Fruit fly (Drosophila melanogaster): ENCODE results near the gene Ptpa.
A peak's percentile ranks its signal among the peaks of the same experiment; 100 is the strongest.

Ptpa gene

DNA sequence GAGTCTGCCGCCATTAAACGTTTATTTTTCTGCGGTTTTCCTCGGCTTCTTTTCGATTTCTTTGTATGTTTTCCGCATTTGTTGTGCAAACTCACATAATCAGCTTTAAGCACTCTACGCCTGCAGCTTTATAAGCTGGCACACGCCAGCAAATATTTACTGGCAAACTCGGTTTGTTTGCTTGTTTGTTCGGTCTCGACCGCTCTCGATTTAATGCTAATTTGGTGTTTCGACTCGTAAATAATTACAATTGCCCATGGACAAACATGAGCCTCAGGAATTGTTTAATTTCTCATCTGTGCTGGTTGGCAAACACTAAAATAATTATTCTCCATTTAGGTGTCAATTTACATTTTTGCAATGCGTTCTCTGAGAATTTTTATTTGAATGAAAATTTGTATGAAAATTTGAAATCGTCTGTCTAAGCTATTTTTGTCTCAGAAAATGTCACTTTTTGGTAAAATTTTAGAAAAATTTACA, 20.8 kb downstream of the Ptpa start, which contains the start of gene CG34175 (continued):
- TF ChIP-seq ssp (GFP tag; IDR thresholded peaks at IDR 0.05) (no peak), klu (GFP tag; IDR thresholded peaks at IDR 0.05) (no peak), lola (GFP tag; optimal IDR thresholded peaks at IDR 0.05) (no peak), Dref (GFP tag; IDR thresholded peaks at IDR 0.05) (no peak), CG6813 (GFP tag; optimal IDR thresholded peaks at IDR 0.05) (peak; percentile 22), zen2 (GFP tag; IDR thresholded peaks at IDR 0.05; ENCODE audit: partially characterized antibody) (no peak), Dip2 (GFP tag; IDR thresholded peaks at IDR 0.05) (no peak), CG16815 (GFP tag; optimal IDR thresholded peaks at IDR 0.05) (no peak), nmo (GFP tag; optimal IDR thresholded peaks at IDR 0.05) (no peak), sqz (GFP tag; optimal IDR thresholded peaks at IDR 0.05) (no peak), CG13624 (GFP tag; optimal IDR thresholded peaks at IDR 0.05) (no peak), CG10147 (GFP tag; optimal IDR thresholded peaks at IDR 0.05) (no peak), Bteb2 (GFP tag; optimal IDR thresholded peaks at IDR 0.05) (no peak), HLHmδ (GFP tag; optimal IDR thresholded peaks at IDR 0.05) (no peak), Deaf1 (tag; optimal IDR thresholded peaks at IDR 0.05) (no peak), Vsx1 (GFP tag; optimal IDR thresholded peaks at IDR 0.05) (no peak), exex (tag; optimal IDR thresholded peaks at IDR 0.05) (no peak), tx (GFP tag; optimal IDR thresholded peaks at IDR 0.05) (no peak), CG10274 (GFP tag; optimal IDR thresholded peaks at IDR 0.05) (no peak), phol (tag; optimal IDR thresholded peaks at IDR 0.05) (no peak), unpg (GFP tag; optimal IDR thresholded peaks at IDR 0.05) (no peak), ems (GFP tag; optimal IDR thresholded peaks at IDR 0.05) (no peak), CG10366 (GFP tag; IDR thresholded peaks at IDR 0.05) (no peak), trem (tag; optimal IDR thresholded peaks at IDR 0.05) (no peak), sim (GFP tag; IDR thresholded peaks at IDR 0.05) (no peak), YL-1 (GFP tag; optimal IDR thresholded peaks at IDR 0.05) (no peak), CG8281 (tag; optimal IDR thresholded peaks at IDR 0.05) (no peak), HLH3B (GFP tag; IDR thresholded peaks at IDR 0.05) (no peak), CG11560 (tag; IDR thresholded peaks at IDR 0.05) (no peak), Abd-B (GFP tag; optimal IDR thresholded peaks at IDR 0.05) (no peak), CG15011 (GFP tag; optimal IDR thresholded peaks at IDR 0.05) (peak; percentile 9), D19A (tag; optimal IDR thresholded peaks at IDR 0.05) (no peak), toy (GFP tag; IDR thresholded peaks at IDR 0.05) (no peak), MESR4 (GFP tag; optimal IDR thresholded peaks at IDR 0.05) (no peak), CG6854 (GFP tag; optimal IDR thresholded peaks at IDR 0.05) (no peak), CG2875 (GFP tag; optimal IDR thresholded peaks at IDR 0.05) (no peak), lilli (GFP tag; optimal IDR thresholded peaks at IDR 0.05) (no peak), CG18262 (tag; optimal IDR thresholded peaks at IDR 0.05) (no peak), CG15269 (tag; optimal IDR thresholded peaks at IDR 0.05) (peak; percentile 7), CG14710 (tag; optimal IDR thresholded peaks at IDR 0.05) (no peak), sc (optimal IDR thresholded peaks at IDR 0.05) (no peak), sc (GFP tag; optimal IDR thresholded peaks at IDR 0.05) (peak; percentile 22), CG17802 (tag; optimal IDR thresholded peaks at IDR 0.05) (peak; percentile 5), ap (GFP tag; IDR thresholded peaks at IDR 0.05) (no peak), Meics (GFP tag; optimal IDR thresholded peaks at IDR 0.05) (peak; percentile 12), cato (GFP tag; optimal IDR thresholded peaks at IDR 0.05; ENCODE audit: borderline replicate concordance) (no peak), CG7839 (tag; optimal IDR thresholded peaks at IDR 0.05) (peak; percentile 31), Chrac-16 (GFP tag; optimal IDR thresholded peaks at IDR 0.05) (no peak), mld (GFP tag; IDR thresholded peaks at IDR 0.05; ENCODE audit: partially characterized antibody) (no peak), CG13123 (GFP tag; optimal IDR thresholded peaks at IDR 0.05) (no peak), ranshi (GFP tag; IDR thresholded peaks at IDR 0.05) (no peak)
